Worm (Caenorhabditis elegans): ENCODE measurements around the gene tap-1.
A peak's percentile ranks its signal among the peaks of the same experiment; 100 is the strongest.

Gene tap-1

ce11 chrX:14560297-14560680 lies 29.1 kb upstream of the tap-1 start (continued):
- no peak for TF ChIP-seq C38D4.7 (GFP tag; optimal IDR thresholded peaks at IDR 0.05)
- no peak for TF ChIP-seq che-1 (tag; optimal IDR thresholded peaks at IDR 0.05)
- TF ChIP-seq C08G9.2 (tag; optimal IDR thresholded peaks at IDR 0.05), result no peak
- TF ChIP-seq ama-1 (optimal IDR thresholded peaks at IDR 0.05), result no peak
- no peak for TF ChIP-seq mec-3 (tag; optimal IDR thresholded peaks at IDR 0.05; ENCODE audit: borderline replicate concordance)
- TF ChIP-seq Y22D7AL.16 (tag; optimal IDR thresholded peaks at IDR 0.05), result no peak
- no peak for TF ChIP-seq hlh-8 (tag; optimal IDR thresholded peaks at IDR 0.05)
- no peak for TF ChIP-seq fax-1 (tag; optimal IDR thresholded peaks at IDR 0.05)
- no peak for TF ChIP-seq fkh-6 (tag; optimal IDR thresholded peaks at IDR 0.05)
- no peak for TF ChIP-seq eyg-1 (tag; optimal IDR thresholded peaks at IDR 0.05)
- no peak for TF ChIP-seq gmeb-2 (tag; optimal IDR thresholded peaks at IDR 0.05)
- no peak for TF ChIP-seq hlh-15 (tag; optimal IDR thresholded peaks at IDR 0.05)
- no peak for TF ChIP-seq unc-3 (GFP tag; conservative IDR thresholded peaks at IDR 0.05)
- TF ChIP-seq unc-3 (tag; optimal IDR thresholded peaks at IDR 0.05), result no peak
- peak; percentile 42 for TF ChIP-seq T23F11.4 (GFP tag; optimal IDR thresholded peaks at IDR 0.05)
- peak; percentile 70 for TF ChIP-seq pax-1 (tag; optimal IDR thresholded peaks at IDR 0.05)
- TF ChIP-seq dmd-4 (tag; optimal IDR thresholded peaks at IDR 0.05; ENCODE audit: borderline replicate concordance), result peak; percentile 53
- peak; percentile 43 for TF ChIP-seq elt-2 (tag; optimal IDR thresholded peaks at IDR 0.05)
- TF ChIP-seq dve-1 (tag; optimal IDR thresholded peaks at IDR 0.05), result peak; percentile 97
- peak; percentile 86 for TF ChIP-seq nfya-1 (tag; optimal IDR thresholded peaks at IDR 0.05)
- peak; percentile 74 for TF ChIP-seq ceh-14 (tag; optimal IDR thresholded peaks at IDR 0.05)
- no peak for TF ChIP-seq ceh-6 (GFP tag; optimal IDR thresholded peaks at IDR 0.05)
- no peak for TF ChIP-seq npax-4 (tag; optimal IDR thresholded peaks at IDR 0.05)
- TF ChIP-seq ets-4 (tag; optimal IDR thresholded peaks at IDR 0.05), result peak; percentile 90
- TF ChIP-seq rnt-1 (tag; optimal IDR thresholded peaks at IDR 0.05), result peak; percentile 89
- TF ChIP-seq pha-4 (tag; optimal IDR thresholded peaks at IDR 0.05), result no peak
- TF ChIP-seq tbx-2 (tag; optimal IDR thresholded peaks at IDR 0.05), result peak; percentile 94
- TF ChIP-seq ahr-1 (tag; optimal IDR thresholded peaks at IDR 0.05), result no peak
- TF ChIP-seq ztf-16 (tag; optimal IDR thresholded peaks at IDR 0.05), result peak; percentile 58
- TF ChIP-seq madf-2 (tag; optimal IDR thresholded peaks at IDR 0.05), result no peak
- TF ChIP-seq ceh-31 (tag; optimal IDR thresholded peaks at IDR 0.05), result peak; percentile 87
- no peak for TF ChIP-seq tbx-7 (tag; optimal IDR thresholded peaks at IDR 0.05)
- no peak for TF ChIP-seq elt-4 (tag; optimal IDR thresholded peaks at IDR 0.05)

ce11 chrX:14561416-14561973 lies 27.9 kb upstream of the tap-1 start:
- TF ChIP-seq ceh-31 (tag; optimal IDR thresholded peaks at IDR 0.05) (peak; percentile 11), hlh-6 (tag; optimal IDR thresholded peaks at IDR 0.05) (peak; percentile 4), odd-2 (tag; optimal IDR thresholded peaks at IDR 0.05) (no peak), ceh-2 (tag; optimal IDR thresholded peaks at IDR 0.05) (no peak), pax-1 (tag; optimal IDR thresholded peaks at IDR 0.05) (no peak), ceh-34 (tag; optimal IDR thresholded peaks at IDR 0.05) (peak; percentile 25), unc-42 (tag; optimal IDR thresholded peaks at IDR 0.05) (peak; percentile 81), ceh-18 (tag; optimal IDR thresholded peaks at IDR 0.05) (peak; percentile 72), unc-55 (GFP tag; optimal IDR thresholded peaks at IDR 0.05) (peak; percentile 1), rnt-1 (tag; optimal IDR thresholded peaks at IDR 0.05) (peak; percentile 2), fkh-10 (GFP tag; optimal IDR thresholded peaks at IDR 0.05) (no peak), tbx-2 (tag; optimal IDR thresholded peaks at IDR 0.05) (peak; percentile 67), nfya-1 (tag; optimal IDR thresholded peaks at IDR 0.05) (peak; percentile 49)
